Worm (Caenorhabditis elegans): Measurements from ENCODE around the gene C17C3.24.

- TF ChIP-seq somi-1 (GFP tag; optimal IDR thresholded peaks at IDR 0.05) = no peak
- TF ChIP-seq madf-10 (tag; optimal IDR thresholded peaks at IDR 0.05) = no peak
- TF ChIP-seq hlh-12 (tag; optimal IDR thresholded peaks at IDR 0.05) = no peak
- TF ChIP-seq chd-7 (tag; optimal IDR thresholded peaks at IDR 0.05) = peak; percentile 35
- TF ChIP-seq T07F8.4 (tag; optimal IDR thresholded peaks at IDR 0.05) = no peak
- no peak for TF ChIP-seq let-526 (GFP tag; IDR thresholded peaks at IDR 0.05)
Observed at ce11 chrII:5572082-5572746, 30.6 kb upstream of the C17C3.24 start.

All from whole organism, young adult.